Fruit fly (Drosophila melanogaster) whole organism: ENCODE data around the gene scpr-B.

ENCODE experiments used
- CG8478 ChIP-seq: fragments of >200 bp; optimal IDR thresholded peaks from 2 replicates; lab custom pipeline; 2018; ENCODE audit warnings: inconsistent platforms
- Dll ChIP-seq: fragments of >200 bp; optimal IDR thresholded peaks from 2 replicates; lab custom pipeline; 2017
- usp ChIP-seq: fragments of >200 bp; optimal IDR thresholded peaks from 2 replicates; lab custom pipeline; 2017; ENCODE audit warnings: missing biosample characterization, missing genetic modification characterization, mixed read lengths

DNA sequence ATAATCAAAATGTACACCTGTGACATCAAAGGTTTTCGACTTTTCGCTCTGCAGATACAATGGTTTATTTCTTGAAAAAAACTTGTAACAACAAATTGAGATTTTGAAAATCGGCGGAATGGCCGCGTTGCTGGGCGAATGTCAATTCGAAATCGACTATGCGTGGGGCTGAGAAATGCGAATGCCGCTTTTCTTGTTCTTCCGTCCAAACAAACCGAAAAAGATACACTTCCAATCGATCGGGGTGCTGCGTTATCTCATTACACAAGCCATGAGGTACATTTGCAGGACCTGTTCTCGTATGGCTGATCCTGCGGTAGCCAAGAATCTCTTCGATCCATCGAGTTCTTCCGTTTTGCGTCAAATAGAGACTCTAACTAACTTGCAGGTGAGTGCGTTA lies 3.2 kb downstream of the scpr-B start, which contains the start of gene CG31388:
- TF ChIP-seq usp (no peak), CG8478 (lab: Kevin White, UChicago) (no peak), Dll (lab: Kevin White, UChicago) (no peak)
